Worm (Caenorhabditis elegans) whole organism, L3 larva: ENCODE measurements around the gene bbs-5.
A peak's percentile ranks its signal among the peaks of the same experiment; 100 is the strongest.
"Not testable (repeated sequence)": the region's sequence is repeated elsewhere in the genome, so short reads cannot be mapped to it uniquely, and the experiment has no call there.

Experiments
- R02D3.7 ChIP-seq: fragments of 150-350 bp; optimal IDR thresholded peaks from 2 replicates; lab custom pipeline; 2014; ENCODE audit warnings: missing biosample characterization, missing genetic modification characterization
- ZK546.5 ChIP-seq: sonication (generic microtip); optimal IDR thresholded peaks from 2 replicates; lab custom pipeline; 2017; ENCODE audit warnings: missing biosample characterization, missing genetic modification characterization
- aly-2 ChIP-seq: fragments of 150-350 bp; optimal IDR thresholded peaks from 2 replicates; lab custom pipeline; 2014; ENCODE audit warnings: missing biosample characterization, missing genetic modification characterization
- ama-1 ChIP-seq: fragments of 150-350 bp; optimal IDR thresholded peaks from 2 replicates; lab custom pipeline; 2018
- ceh-16 ChIP-seq: sonication (generic microtip); optimal IDR thresholded peaks from 2 replicates; lab custom pipeline; 2017; ENCODE audit warnings: missing biosample characterization, missing genetic modification characterization
- ceh-28 ChIP-seq: fragments of 150-350 bp; optimal IDR thresholded peaks from 2 replicates; lab custom pipeline; 2014; ENCODE audit warnings: missing biosample characterization, missing genetic modification reagents, missing genetic modification characterization
- ceh-82 ChIP-seq: fragments of 150-350 bp; optimal IDR thresholded peaks from 2 replicates; lab custom pipeline; 2014; ENCODE audit warnings: missing biosample characterization, missing genetic modification characterization
- ceh-9 ChIP-seq: sonication (generic microtip); optimal IDR thresholded peaks from 2 replicates; lab custom pipeline; 2018; ENCODE audit warnings: missing biosample characterization, missing genetic modification characterization
- daf-12 ChIP-seq: fragments of 150-350 bp; optimal IDR thresholded peaks from 2 replicates; lab custom pipeline; 2014; ENCODE audit warnings: missing biosample characterization, missing genetic modification reagents, missing genetic modification characterization
- egl-27 ChIP-seq: sonication (generic microtip); optimal IDR thresholded peaks from 4 replicates; lab custom pipeline; 2017; ENCODE audit warnings: missing biosample characterization, missing genetic modification reagents, missing genetic modification characterization
- egl-5 ChIP-seq: fragments of 150-350 bp; optimal IDR thresholded peaks from 2 replicates; lab custom pipeline; 2017; ENCODE audit warnings: missing biosample characterization, missing genetic modification reagents, missing genetic modification characterization, inconsistent platforms
- elt-1 ChIP-seq: fragments of 150-350 bp; optimal IDR thresholded peaks from 2 replicates; lab custom pipeline; 2014; ENCODE audit warnings: missing biosample characterization, missing genetic modification characterization
- elt-2 ChIP-seq: sonication (generic microtip); optimal IDR thresholded peaks from 2 replicates; lab custom pipeline; 2016; ENCODE audit warnings: missing genetic modification reagents, mild to moderate bottlenecking, missing genetic modification characterization, missing compliant biosample characterization
- elt-3 ChIP-seq, 3 experiments: fragments of 150-350 bp in 1 of 3; sonication (generic microtip) in 2 of 3; optimal IDR thresholded peaks; 2 replicates in 2 of 3; 4 replicates in 1 of 3; lab custom pipeline; 2014 to 2017; ENCODE audit warnings: missing biosample characterization in 3 of 3, missing genetic modification characterization in 3 of 3
- eor-1 ChIP-seq, 2 experiments: fragments of 150-350 bp; optimal IDR thresholded peaks; 2 replicates each; lab custom pipeline; 2014 to 2018; ENCODE audit warnings: missing biosample characterization in 2 of 2, missing genetic modification characterization in 2 of 2
- fkh-10 ChIP-seq: sonication (generic microtip); optimal IDR thresholded peaks from 2 replicates; lab custom pipeline; 2017; ENCODE audit warnings: missing biosample characterization, missing genetic modification reagents, missing genetic modification characterization
- fkh-2 ChIP-seq: fragments of 150-350 bp; optimal IDR thresholded peaks from 2 replicates; lab custom pipeline; 2014; ENCODE audit warnings: missing biosample characterization, missing genetic modification reagents, missing genetic modification characterization
- fos-1 ChIP-seq: fragments of 150-350 bp; optimal IDR thresholded peaks from 2 replicates; lab custom pipeline; 2014; ENCODE audit warnings: missing biosample characterization, missing genetic modification characterization
- hmg-11 ChIP-seq: sonication (generic microtip); optimal IDR thresholded peaks from 2 replicates; lab custom pipeline; 2016; ENCODE audit warnings: missing genetic modification characterization, missing compliant biosample characterization
- jun-1 ChIP-seq: fragments of 150-350 bp; optimal IDR thresholded peaks from 2 replicates; lab custom pipeline; 2014; ENCODE audit warnings: missing biosample characterization, missing genetic modification reagents, missing genetic modification characterization
- lin-15B ChIP-seq: fragments of 150-350 bp; optimal IDR thresholded peaks from 2 replicates; lab custom pipeline; 2014; ENCODE audit warnings: missing biosample characterization, missing genetic modification characterization
- lin-39 ChIP-seq: fragments of 150-350 bp; optimal IDR thresholded peaks from 2 replicates; lab custom pipeline; 2018; ENCODE audit warnings: missing biosample characterization, missing genetic modification reagents, missing genetic modification characterization
- lsy-12 ChIP-seq: sonication (generic microtip); optimal IDR thresholded peaks from 2 replicates; lab custom pipeline; 2016; ENCODE audit warnings: mild to moderate bottlenecking, missing genetic modification characterization, missing compliant biosample characterization
- mml-1 ChIP-seq: fragments of 150-350 bp; sonication (generic microtip); optimal IDR thresholded peaks from 3 replicates; lab custom pipeline; 2014; ENCODE audit warnings: missing biosample characterization, missing genetic modification characterization
- nfya-1 ChIP-seq: sonication (generic microtip); optimal IDR thresholded peaks from 2 replicates; lab custom pipeline; 2017; ENCODE audit warnings: missing genetic modification characterization, mild to moderate bottlenecking, missing compliant biosample characterization, antibody characterized with exemption, moderate library complexity; ENCODE audit not compliant: insufficient read depth
- nhr-11 ChIP-seq: fragments of 150-350 bp; optimal IDR thresholded peaks from 2 replicates; lab custom pipeline; 2014; ENCODE audit warnings: missing biosample characterization, missing genetic modification characterization
- nhr-12 ChIP-seq: fragments of 150-350 bp; optimal IDR thresholded peaks from 2 replicates; lab custom pipeline; 2014; ENCODE audit warnings: missing biosample characterization, missing genetic modification characterization
- nhr-23 ChIP-seq: fragments of 150-350 bp; optimal IDR thresholded peaks from 2 replicates; lab custom pipeline; 2014; ENCODE audit warnings: missing biosample characterization, missing genetic modification reagents, missing genetic modification characterization
- nhr-237 ChIP-seq: fragments of 150-350 bp; optimal IDR thresholded peaks from 2 replicates; lab custom pipeline; 2014; ENCODE audit warnings: missing biosample characterization, missing genetic modification characterization
- nhr-25 ChIP-seq: sonication (generic microtip); optimal IDR thresholded peaks from 2 replicates; lab custom pipeline; 2017; ENCODE audit warnings: missing biosample characterization, missing genetic modification characterization
- nhr-43 ChIP-seq: sonication (generic microtip); optimal IDR thresholded peaks from 2 replicates; lab custom pipeline; 2016; ENCODE audit warnings: mild to moderate bottlenecking, missing genetic modification characterization, missing compliant biosample characterization; ENCODE audit not compliant: poor library complexity, severe bottlenecking
- nhr-67 ChIP-seq: fragments of 150-350 bp; optimal IDR thresholded peaks from 2 replicates; lab custom pipeline; 2014; ENCODE audit warnings: missing biosample characterization, missing genetic modification characterization
- nhr-76 ChIP-seq: fragments of 150-350 bp; sonication (generic microtip); optimal IDR thresholded peaks from 5 replicates; lab custom pipeline; 2014; ENCODE audit warnings: missing biosample characterization, missing genetic modification characterization
- nhr-77 ChIP-seq: fragments of 150-350 bp; optimal IDR thresholded peaks from 2 replicates; lab custom pipeline; 2014; ENCODE audit warnings: missing biosample characterization, missing genetic modification characterization
- pha-4 ChIP-seq: fragments of 150-350 bp; optimal IDR thresholded peaks from 2 replicates; lab custom pipeline; 2014; ENCODE audit warnings: missing biosample characterization, missing genetic modification reagents, missing genetic modification characterization
- pqm-1 ChIP-seq: fragments of 150-350 bp; optimal IDR thresholded peaks from 2 replicates; lab custom pipeline; 2017; ENCODE audit warnings: missing biosample characterization, missing genetic modification characterization, inconsistent platforms
- sea-2 ChIP-seq: fragments of 150-350 bp; sonication (generic microtip); optimal IDR thresholded peaks from 4 replicates; lab custom pipeline; 2014; ENCODE audit warnings: missing biosample characterization, missing genetic modification reagents, missing genetic modification characterization
- skn-1 ChIP-seq: fragments of 150-350 bp; optimal IDR thresholded peaks from 2 replicates; lab custom pipeline; 2014; ENCODE audit warnings: missing biosample characterization, missing genetic modification characterization
- snpc-4 ChIP-seq: fragments of 150-350 bp; optimal IDR thresholded peaks from 2 replicates; lab custom pipeline; 2014; ENCODE audit warnings: missing biosample characterization, missing genetic modification characterization
- tbx-2 ChIP-seq: sonication (generic microtip); optimal IDR thresholded peaks from 2 replicates; lab custom pipeline; 2016; ENCODE audit warnings: mild to moderate bottlenecking, missing genetic modification characterization, missing compliant biosample characterization
- unc-39 ChIP-seq: sonication (generic microtip); optimal IDR thresholded peaks from 4 replicates; lab custom pipeline; 2017; ENCODE audit warnings: missing biosample characterization, missing genetic modification characterization
- unc-62 ChIP-seq: fragments of 150-350 bp; sonication (generic microtip); optimal IDR thresholded peaks from 4 replicates; lab custom pipeline; 2014; ENCODE audit warnings: missing biosample characterization, missing genetic modification reagents, missing genetic modification characterization

bbs-5 gene

ce11 chrIII:10231641-10232040, 29.9 kb downstream of the bbs-5 start:
- TF ChIP-seq ceh-82 (no peak), fkh-2 (tag; lab: Kevin White, UChicago) (no peak), ama-1 (lab: Kevin White, UChicago) (no peak), daf-12 (tag; lab: Kevin White, UChicago) (no peak), nhr-23 (no peak), snpc-4 (tag; lab: Kevin White, UChicago) (no peak), tbx-2 (no peak), lsy-12 (no peak), nhr-43 (no peak), unc-39 (tag; lab: Kevin White, UChicago) (no peak)

- TF ChIP-seq egl-27, pqm-1, fkh-2 (tag; lab: Kevin White, UChicago): not testable (repeated sequence)
Measured at ce11 chrIII:10221860-10222259, 39.7 kb downstream of the bbs-5 start, which contains the start of gene Y70G10A.4. Y70G10A.4 (plus strand) TSS chrIII:10222160.

- no peak for TF ChIP-seq egl-27 (tag; lab: Kevin White, UChicago)
- TF ChIP-seq aly-2: no peak
- TF ChIP-seq ceh-16: no peak
- peak; percentile 97 for TF ChIP-seq nfya-1 (tag; lab: Kevin White, UChicago)
- TF ChIP-seq elt-3 (tag; optimal IDR thresholded peaks at IDR 0.05; lab: Kevin White, UChicago): no peak
- TF ChIP-seq hmg-11 (tag; lab: Kevin White, UChicago): peak; percentile 44
- TF ChIP-seq fkh-10: peak; percentile 70
- no peak for TF ChIP-seq elt-1 (tag; lab: Kevin White, UChicago)
- no peak for TF ChIP-seq ZK546.5 (tag; lab: Kevin White, UChicago)
- TF ChIP-seq pqm-1 (tag; lab: Kevin White, UChicago): peak; percentile 68
- no peak for TF ChIP-seq tbx-2
- peak; percentile 20 for TF ChIP-seq ceh-82
- no peak for TF ChIP-seq nhr-12 (tag; lab: Kevin White, UChicago)
- peak; percentile 94 for TF ChIP-seq nhr-23
- no peak for TF ChIP-seq R02D3.7
- TF ChIP-seq eor-1 (tag; optimal IDR thresholded peaks at IDR 0.05; lab: Kevin White, UChicago): no peak
- peak; percentile 97 for TF ChIP-seq egl-5 (tag; lab: Kevin White, UChicago)
- peak; percentile 44 for TF ChIP-seq snpc-4 (tag; lab: Kevin White, UChicago)
- peak; percentile 97 for TF ChIP-seq pha-4 (tag; lab: Kevin White, UChicago)
- peak; percentile 94 for TF ChIP-seq lin-15B (tag; lab: Kevin White, UChicago)
- TF ChIP-seq ceh-9: no peak
- TF ChIP-seq mml-1 (tag; lab: Kevin White, UChicago): no peak
- peak; percentile 90 for TF ChIP-seq lin-39 (tag; lab: Kevin White, UChicago)
- TF ChIP-seq fkh-2 (tag; lab: Kevin White, UChicago): no peak
- TF ChIP-seq ama-1 (lab: Kevin White, UChicago): peak; percentile 15
- no peak for TF ChIP-seq nhr-237 (tag; lab: Kevin White, UChicago)
- TF ChIP-seq elt-2 (tag; lab: Kevin White, UChicago): no peak
- no peak for TF ChIP-seq nhr-67
- TF ChIP-seq sea-2 (GFP tag; lab: Kevin White, UChicago): no peak
- peak; percentile 59 for TF ChIP-seq nhr-43
- TF ChIP-seq nhr-76 (tag; lab: Kevin White, UChicago): no peak
- TF ChIP-seq skn-1: peak; percentile 81
- peak; percentile 54 for TF ChIP-seq nhr-25
Measured at ce11 chrIII:10218587-10218986, 43.0 kb downstream of the bbs-5 start, which contains the start of the genes rde-4 and cox-14. rde-4 (minus strand) TSS chrIII:10218646. cox-14 (plus strand) TSS chrIII:10218942.

ce11 chrIII:10216585-10217278, 44.9 kb downstream of the bbs-5 start, which contains the start of gene cts-1:
cts-1 (minus strand) TSS chrIII:10216635.
- TF ChIP-seq unc-62: peak; percentile 36
- TF ChIP-seq ceh-28 (tag; lab: Kevin White, UChicago): peak; percentile 71
- TF ChIP-seq hmg-11 (tag; lab: Kevin White, UChicago): peak; percentile 29
- TF ChIP-seq eor-1 (tag; optimal IDR thresholded peaks at IDR 0.05; lab: Kevin White, UChicago): no peak
- peak; percentile 50 for TF ChIP-seq R02D3.7
- TF ChIP-seq elt-1 (tag; lab: Kevin White, UChicago): peak; percentile 67
- TF ChIP-seq ceh-16: no peak
- no peak for TF ChIP-seq nhr-77
- TF ChIP-seq lsy-12: peak; percentile 79
- no peak for TF ChIP-seq fkh-10
- TF ChIP-seq nfya-1 (tag; lab: Kevin White, UChicago): peak; percentile 86
- TF ChIP-seq egl-5 (tag; lab: Kevin White, UChicago): no peak
- no peak for TF ChIP-seq nhr-237 (tag; lab: Kevin White, UChicago)
- TF ChIP-seq nhr-43: peak; percentile 36
- peak; percentile 90 for TF ChIP-seq pha-4 (tag; lab: Kevin White, UChicago)
- peak; percentile 38 for TF ChIP-seq snpc-4 (tag; lab: Kevin White, UChicago)
- TF ChIP-seq ama-1 (lab: Kevin White, UChicago): peak; percentile 44
- TF ChIP-seq fos-1: peak; percentile 73
- TF ChIP-seq nhr-11 (tag; lab: Kevin White, UChicago): peak; percentile 11
- peak; percentile 92 for TF ChIP-seq lin-15B (tag; lab: Kevin White, UChicago)
- TF ChIP-seq jun-1: peak; percentile 86
- no peak for TF ChIP-seq ceh-82
- TF ChIP-seq nhr-67: no peak
- TF ChIP-seq ceh-9: no peak
- peak; percentile 93 for TF ChIP-seq elt-2 (tag; lab: Kevin White, UChicago)
- no peak for TF ChIP-seq sea-2 (GFP tag; lab: Kevin White, UChicago)
- no peak for TF ChIP-seq daf-12 (tag; lab: Kevin White, UChicago)
- peak; percentile 77 for TF ChIP-seq egl-27 (tag; lab: Kevin White, UChicago)
